Fruit fly (Drosophila melanogaster) whole organism, embryonic: Measurements from ENCODE around the gene Est-6.

ENCODE experiments used
- CG12104 ChIP-seq: fragments of 200-800 bp; sonication (Bioruptor generic); optimal IDR thresholded peaks from 3 replicates; lab custom pipeline; 2016; ENCODE audit warnings: missing biosample characterization, missing genetic modification characterization
- CG31224 ChIP-seq: fragments of 200-800 bp; sonication (Bioruptor generic); IDR thresholded peaks from 2 replicates; pipeline ENCODE4 v1.3.6; 2022; ENCODE audit warnings: missing biosample characterization, missing genetic modification characterization
- CG8281 ChIP-seq: fragments of 200-800 bp; sonication (Bioruptor generic); optimal IDR thresholded peaks from 2 replicates; lab custom pipeline; 2018; ENCODE audit warnings: missing biosample characterization, mild to moderate bottlenecking, missing genetic modification characterization, moderate library complexity
- Ets65A ChIP-seq: fragments of 200-800 bp; sonication (Bioruptor generic); peaks from one replicate; lab custom pipeline; 2016; ENCODE audit warnings: missing biosample characterization, missing genetic modification characterization
- Gsc ChIP-seq: fragments of 200-800 bp; sonication (Bioruptor generic); IDR thresholded peaks from 2 replicates; pipeline ENCODE4 v1.3.6; 2022; ENCODE audit warnings: missing biosample characterization, missing genetic modification characterization
- dpn ChIP-seq, 2 experiments: fragments of 200-800 bp; sonication (Bioruptor generic); optimal IDR thresholded peaks; 3 replicates each; lab custom pipeline; 2016; ENCODE audit warnings: missing biosample characterization in 2 of 2, missing genetic modification characterization in 2 of 2
- gsb-n ChIP-seq: fragments of 200-800 bp; sonication (Bioruptor generic); optimal IDR thresholded peaks from 3 replicates; lab custom pipeline; 2018; ENCODE audit warnings: missing biosample characterization, mild to moderate bottlenecking, missing genetic modification characterization
- odd ChIP-seq: fragments of 200-800 bp; sonication (Bioruptor generic); optimal IDR thresholded peaks from 2 replicates; lab custom pipeline; 2017; ENCODE audit warnings: missing biosample characterization, mild to moderate bottlenecking, missing genetic modification characterization
- phol ChIP-seq: fragments of 200-800 bp; sonication (Bioruptor generic); optimal IDR thresholded peaks from 3 replicates; lab custom pipeline; 2018; ENCODE audit warnings: missing biosample characterization, mild to moderate bottlenecking, missing genetic modification characterization, moderate library complexity
- sens-2 ChIP-seq: fragments of 200-800 bp; sonication (Bioruptor generic); IDR thresholded peaks from 2 replicates; pipeline ENCODE4 v1.3.6; 2022; ENCODE audit warnings: missing biosample characterization, missing genetic modification characterization
- shn ChIP-seq: fragments of 200-800 bp; sonication (Bioruptor generic); optimal IDR thresholded peaks from 3 replicates; lab custom pipeline; 2016; ENCODE audit warnings: missing biosample characterization, missing genetic modification characterization

The Est-6 gene

dm6 chr3L:12227219-12227618 is 38.6 kb downstream of the Est-6 start:
- TF ChIP-seq CG31224 (GFP tag; lab: Robert Waterston, UW) (no peak), CG8281 (tag; lab: Kevin White, UChicago) (peak; percentile 87), gsb-n (tag; lab: Kevin White, UChicago) (no peak), shn (GFP tag; lab: Kevin White, UChicago) (no peak), phol (tag; lab: Kevin White, UChicago) (no peak), Gsc (GFP tag; lab: Robert Waterston, UW) (no peak), odd (GFP tag; lab: Kevin White, UChicago) (no peak), sens-2 (GFP tag; lab: Robert Waterston, UW) (no peak), dpn (GFP tag; optimal IDR thresholded peaks at IDR 0.05; lab: Kevin White, UChicago) (no peak), Ets65A (GFP tag; lab: Kevin White, UChicago) (peak; percentile 84), CG12104 (no peak)
